Fruit fly (Drosophila melanogaster): ENCODE results near the gene CG10352.
A peak's percentile ranks its signal among the peaks of the same experiment; 100 is the strongest.

Gene CG10352

dm6 chrX:11905144-11905543 is 28.2 kb upstream of the CG10352 start, which contains the start of gene Upf1 (continued):
- no peak for TF ChIP-seq Sox100B (GFP tag; optimal IDR thresholded peaks at IDR 0.05)
- no peak for TF ChIP-seq CG13123 (GFP tag; optimal IDR thresholded peaks at IDR 0.05)
- peak; percentile 4 for TF ChIP-seq CG4424 (GFP tag; optimal IDR thresholded peaks at IDR 0.05)
- no peak for TF ChIP-seq bowl (GFP tag; IDR thresholded peaks at IDR 0.05)
- TF ChIP-seq CG8924 (tag; optimal IDR thresholded peaks at IDR 0.05): peak; percentile 10
- TF ChIP-seq Mad (GFP tag; optimal IDR thresholded peaks at IDR 0.05): no peak
- no peak for TF ChIP-seq CG33557 (GFP tag; optimal IDR thresholded peaks at IDR 0.05)
- TF ChIP-seq Jarid2 (GFP tag; optimal IDR thresholded peaks at IDR 0.05): no peak
- TF ChIP-seq tup (GFP tag; optimal IDR thresholded peaks at IDR 0.05): no peak
- no peak for TF ChIP-seq Bteb2 (GFP tag; optimal IDR thresholded peaks at IDR 0.05)
- no peak for TF ChIP-seq schlank (tag; optimal IDR thresholded peaks at IDR 0.05)
- no peak for TF ChIP-seq caup (GFP tag; optimal IDR thresholded peaks at IDR 0.05; ENCODE audit: severe bottlenecking)
- no peak for TF ChIP-seq CG33213 (GFP tag; optimal IDR thresholded peaks at IDR 0.05)
- no peak for TF ChIP-seq ATbp (GFP tag; optimal IDR thresholded peaks at IDR 0.05)
- no peak for TF ChIP-seq CG14667 (GFP tag; IDR thresholded peaks at IDR 0.05)
- TF ChIP-seq D19B (GFP tag; optimal IDR thresholded peaks at IDR 0.05): no peak
- TF ChIP-seq CG6791 (GFP tag; IDR thresholded peaks at IDR 0.05; ENCODE audit: partially characterized antibody): peak; percentile 95
- peak; percentile 46 for TF ChIP-seq CG14710 (tag; optimal IDR thresholded peaks at IDR 0.05)
- TF ChIP-seq crc (GFP tag; optimal IDR thresholded peaks at IDR 0.05): no peak
- TF ChIP-seq dmrt11E (tag; optimal IDR thresholded peaks at IDR 0.05): no peak
- TF ChIP-seq CG10431 (GFP tag; optimal IDR thresholded peaks at IDR 0.05): no peak
- TF ChIP-seq CG43689 (GFP tag; IDR thresholded peaks at IDR 0.05): no peak
- TF ChIP-seq da (GFP tag; optimal IDR thresholded peaks at IDR 0.05): no peak
- no peak for TF ChIP-seq yki (optimal IDR thresholded peaks at IDR 0.05)
- TF ChIP-seq en (GFP tag; optimal IDR thresholded peaks at IDR 0.05): no peak
- TF ChIP-seq Lim3 (GFP tag; IDR thresholded peaks at IDR 0.05): no peak
- TF ChIP-seq tna (GFP tag; IDR thresholded peaks at IDR 0.05; ENCODE audit: partially characterized antibody): peak; percentile 74
- no peak for TF ChIP-seq CG1647 (GFP tag; optimal IDR thresholded peaks at IDR 0.05)
- TF ChIP-seq CG13894 (tag; optimal IDR thresholded peaks at IDR 0.05): no peak
- TF ChIP-seq jumu (GFP tag; optimal IDR thresholded peaks at IDR 0.05): no peak
- TF ChIP-seq CG1024 (GFP tag; IDR thresholded peaks at IDR 0.05): no peak
- no peak for TF ChIP-seq Rx (GFP tag; IDR thresholded peaks at IDR 0.05)
- no peak for TF ChIP-seq CG6272 (GFP tag; IDR thresholded peaks at IDR 0.05)
- peak; percentile 8 for TF ChIP-seq Abd-B (GFP tag; optimal IDR thresholded peaks at IDR 0.05)
- peak; percentile 82 for TF ChIP-seq sna (GFP tag; IDR thresholded peaks at IDR 0.05; ENCODE audit: partially characterized antibody)
- TF ChIP-seq fd64A (GFP tag; optimal IDR thresholded peaks at IDR 0.05): no peak
- TF ChIP-seq sr (GFP tag; IDR thresholded peaks at IDR 0.05): no peak
- peak; percentile 85 for TF ChIP-seq unc-4 (GFP tag; IDR thresholded peaks at IDR 0.05; ENCODE audit: partially characterized antibody)
- no peak for TF ChIP-seq CG11723 (GFP tag; optimal IDR thresholded peaks at IDR 0.05)
- no peak for TF ChIP-seq CG31441 (GFP tag; IDR thresholded peaks at IDR 0.05)
- no peak for TF ChIP-seq seq (GFP tag; IDR thresholded peaks at IDR 0.05)
- no peak for TF ChIP-seq gsb (GFP tag; IDR thresholded peaks at IDR 0.05)
- no peak for TF ChIP-seq CG4328 (GFP tag; optimal IDR thresholded peaks at IDR 0.05)
- no peak for TF ChIP-seq lbe (GFP tag; optimal IDR thresholded peaks at IDR 0.05)
- TF ChIP-seq row (GFP tag; IDR thresholded peaks at IDR 0.05): peak; percentile 87
- no peak for TF ChIP-seq CG6175 (GFP tag; IDR thresholded peaks at IDR 0.05)
- no peak for TF ChIP-seq Oli (tag; optimal IDR thresholded peaks at IDR 0.05)
- no peak for TF ChIP-seq CG8765 (GFP tag; IDR thresholded peaks at IDR 0.05)
- peak; percentile 88 for TF ChIP-seq CG42726 (GFP tag; IDR thresholded peaks at IDR 0.05; ENCODE audit: partially characterized antibody)
- TF ChIP-seq HmgD (GFP tag; optimal IDR thresholded peaks at IDR 0.05): no peak
- peak; percentile 29 for TF ChIP-seq Xbp1 (GFP tag; optimal IDR thresholded peaks at IDR 0.05)
- no peak for TF ChIP-seq NC2β (GFP tag; optimal IDR thresholded peaks at IDR 0.05)

All from whole organism, embryonic.